Fruit fly (Drosophila melanogaster): ENCODE data around the gene CG14683.

Gene CG14683

DNA sequence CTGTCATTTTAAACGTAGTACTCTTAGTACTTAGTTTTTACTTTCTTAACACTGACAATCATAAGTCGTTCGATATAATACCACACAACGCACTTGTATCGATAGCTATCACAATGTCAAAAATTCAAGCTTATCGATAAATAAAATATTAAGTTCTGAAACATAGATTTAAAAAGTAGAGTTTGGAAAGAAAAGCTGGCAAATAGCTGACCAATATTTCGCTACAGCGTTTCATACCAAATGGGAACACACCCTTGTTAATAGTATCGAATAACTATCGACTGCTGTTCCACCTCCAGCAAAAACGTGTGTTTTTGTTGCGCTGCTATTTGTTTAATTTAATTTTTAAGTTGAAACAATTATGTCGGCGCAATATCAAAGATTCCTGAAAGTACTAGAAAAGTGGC, at the start of gene CG14683, which contains the start of the genes pug and CG46459:
Gene CG14683 (plus strand): TSS at position 277 of the 407 bp plus-strand sequence.
Gene pug (plus strand): TSS at position 164 of the 407 bp plus-strand sequence.
Gene CG46459 (plus strand): TSS at position 277 of the 407 bp plus-strand sequence.
- no peak for TF ChIP-seq noc (tag; optimal IDR thresholded peaks at IDR 0.05)

DNA sequence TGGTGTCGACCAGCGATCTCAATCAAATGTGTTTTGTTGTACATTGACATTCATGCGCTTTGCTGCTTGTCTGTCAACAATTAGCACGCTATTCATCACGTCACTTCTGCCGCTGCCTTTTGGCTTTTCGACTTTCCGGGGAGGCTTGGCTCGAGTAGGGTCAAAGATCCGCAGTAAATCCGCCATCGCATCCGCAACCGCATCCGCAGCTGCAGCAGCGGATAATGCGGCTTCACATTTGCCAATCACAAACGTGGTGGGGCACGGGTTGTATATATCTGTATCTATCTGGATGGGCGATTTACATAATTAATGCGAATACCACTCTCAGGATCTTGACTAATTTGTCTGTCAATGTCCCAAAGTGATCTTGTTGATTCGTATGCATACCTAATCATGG, 49.3 kb upstream of the CG14683 start:
- TF ChIP-seq noc (tag; optimal IDR thresholded peaks at IDR 0.05), result no peak

DNA sequence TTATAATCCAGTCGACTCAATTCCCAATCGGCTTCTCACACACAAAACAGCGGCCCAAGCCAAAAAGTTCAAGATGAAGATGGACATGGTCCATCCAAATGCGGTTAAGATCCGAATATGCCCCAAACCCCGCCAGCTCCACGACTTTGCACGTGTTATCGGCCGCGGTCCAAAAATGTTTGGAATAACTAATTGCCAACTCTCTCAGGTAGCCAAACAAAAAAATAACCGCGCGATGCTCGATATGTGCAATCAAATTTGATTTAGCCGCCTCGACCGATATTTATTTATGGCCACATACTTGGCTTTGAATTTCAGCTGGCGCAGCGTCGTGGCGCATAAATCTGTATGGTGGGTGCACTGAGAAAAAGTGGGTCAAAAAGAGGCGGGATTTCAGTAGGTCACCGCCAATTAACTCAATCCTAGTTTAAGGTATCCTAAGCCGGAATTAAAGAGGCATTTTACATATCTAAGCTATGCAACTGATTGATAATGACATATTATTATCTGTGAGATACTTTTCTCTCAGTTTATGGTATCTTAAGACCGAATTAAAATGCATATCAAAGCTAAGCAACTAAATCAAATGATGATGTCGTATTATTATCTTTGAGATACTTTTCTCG, 47.8 kb upstream of the CG14683 start:
- TF ChIP-seq noc (tag; optimal IDR thresholded peaks at IDR 0.05), result no peak

DNA sequence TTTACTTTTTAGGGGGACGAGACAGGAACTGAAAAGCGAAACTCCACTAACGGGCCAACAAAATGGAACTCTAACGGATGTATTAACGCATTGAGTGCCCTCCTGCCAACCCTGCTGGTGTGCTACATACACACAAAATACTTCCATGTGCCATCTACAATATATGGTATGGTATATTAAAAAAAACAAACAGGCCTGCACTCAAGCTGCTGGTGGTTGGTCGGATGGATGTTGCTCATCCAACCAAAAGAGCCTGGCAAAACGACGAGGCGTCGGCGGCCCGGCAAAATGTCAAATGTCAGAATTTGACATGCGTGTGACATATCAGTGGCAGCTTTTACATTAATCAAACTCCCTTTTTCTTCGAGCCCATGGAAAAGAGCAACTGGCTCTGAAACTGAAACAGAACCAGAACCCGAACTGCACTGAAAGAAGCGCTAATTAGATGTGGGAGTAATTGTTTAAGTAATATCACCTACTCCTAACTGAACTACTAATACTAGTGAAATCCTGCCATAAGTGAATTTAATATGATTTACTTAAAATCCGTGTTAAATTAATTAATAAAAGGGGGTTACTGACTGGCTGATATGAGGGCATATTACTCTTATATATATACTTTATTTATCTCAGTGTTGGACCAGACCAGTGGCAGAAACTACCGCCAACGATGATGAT, 45.7 kb upstream of the CG14683 start:
- TF ChIP-seq noc (tag; optimal IDR thresholded peaks at IDR 0.05), result no peak

DNA sequence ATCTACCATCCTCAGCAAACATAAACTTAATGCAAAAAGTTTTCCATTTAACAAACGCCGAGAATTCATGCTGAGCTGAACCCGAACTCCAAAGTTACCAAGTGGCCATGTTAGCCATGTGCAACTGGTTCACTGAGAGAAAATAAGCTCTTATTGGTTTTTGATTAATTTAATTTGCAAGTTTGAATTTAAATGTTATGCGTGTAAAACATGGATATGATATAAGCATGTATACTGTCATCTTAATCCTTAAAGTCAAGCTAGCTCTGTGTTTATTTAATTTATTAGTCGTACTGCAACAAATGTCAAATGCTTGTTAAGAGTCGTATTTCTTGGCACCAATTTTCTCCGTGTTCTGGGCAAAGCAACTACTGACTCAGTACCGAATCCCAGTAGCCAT, 41.8 kb upstream of the CG14683 start:
- TF ChIP-seq noc (tag; optimal IDR thresholded peaks at IDR 0.05), result no peak

DNA sequence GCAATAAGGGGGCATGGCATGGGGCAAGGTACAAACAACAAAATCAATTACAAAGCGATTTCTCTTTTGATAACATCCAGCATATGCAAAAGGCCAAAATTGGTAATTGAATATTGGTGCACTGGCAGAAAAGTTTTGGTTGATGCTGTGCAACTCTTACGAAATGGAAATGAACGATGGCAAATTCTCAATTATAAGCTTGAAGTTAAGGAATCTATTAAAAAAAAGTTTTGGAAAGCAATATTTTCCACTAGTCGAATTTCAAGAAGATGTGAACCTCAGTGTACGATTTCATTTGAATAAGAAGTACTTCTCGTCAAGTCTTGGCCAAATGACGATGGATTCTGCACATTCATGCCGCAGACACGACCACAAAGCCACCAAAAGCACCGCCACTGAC, 40.5 kb upstream of the CG14683 start:
- TF ChIP-seq noc (tag; optimal IDR thresholded peaks at IDR 0.05), result no peak

DNA sequence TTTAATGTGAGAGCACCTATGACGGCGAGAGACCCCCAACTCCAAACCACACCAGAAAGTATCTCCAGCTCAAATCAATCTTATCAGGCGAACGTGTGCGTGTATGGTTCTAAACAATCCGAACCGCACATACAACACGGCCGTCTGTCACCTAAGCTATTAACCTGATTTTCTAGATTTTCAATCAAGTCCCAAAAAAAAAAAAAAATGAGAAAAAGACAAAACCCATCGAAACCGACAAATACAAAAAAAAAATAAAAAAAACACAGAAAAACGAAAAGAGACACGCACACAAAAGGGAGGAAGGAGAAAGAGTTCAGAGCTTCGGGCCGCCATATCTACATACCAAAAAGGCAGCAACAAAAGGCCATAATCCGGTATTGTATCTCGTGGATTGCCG, 39.9 kb upstream of the CG14683 start:
- TF ChIP-seq noc (tag; optimal IDR thresholded peaks at IDR 0.05), result no peak

DNA sequence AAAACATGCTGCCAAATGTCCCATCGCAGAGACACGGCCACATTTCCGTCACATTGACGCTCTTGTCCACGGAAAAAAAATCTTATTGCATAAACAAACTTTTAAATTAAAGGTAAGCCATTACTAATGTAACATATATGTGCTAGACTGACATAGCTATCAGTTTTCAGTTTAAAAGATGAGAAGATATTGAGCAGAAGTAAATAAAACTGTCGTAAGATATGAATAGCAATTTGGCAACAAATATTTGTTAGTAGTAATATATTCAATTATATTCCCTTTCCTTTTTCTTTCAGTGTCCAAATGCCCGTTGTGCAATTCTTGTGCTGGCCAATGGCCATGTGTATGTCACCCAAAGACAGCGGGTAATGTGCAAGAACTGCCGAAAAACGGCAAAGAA, 37.7 kb upstream of the CG14683 start:
- no peak for TF ChIP-seq noc (tag; optimal IDR thresholded peaks at IDR 0.05)

DNA sequence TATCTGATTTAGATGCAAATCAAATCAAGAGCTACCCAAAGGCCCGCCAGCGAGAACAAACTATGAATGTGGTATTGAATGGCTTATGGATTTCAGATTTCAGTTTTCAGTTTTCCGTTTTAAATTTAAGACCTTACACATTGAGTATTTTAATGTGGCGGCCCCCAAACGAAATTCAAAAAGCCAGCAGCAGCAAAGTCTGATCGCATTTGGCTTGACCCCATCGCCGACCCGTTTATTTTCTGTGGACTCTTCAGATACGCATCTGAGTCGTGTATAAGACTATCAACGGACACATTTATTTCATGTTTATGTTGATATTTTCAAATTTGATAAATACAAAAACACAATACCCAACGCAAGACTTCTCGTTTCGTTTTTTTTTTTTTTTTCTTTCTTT, 36.9 kb upstream of the CG14683 start:
- TF ChIP-seq noc (tag; optimal IDR thresholded peaks at IDR 0.05), result no peak

DNA sequence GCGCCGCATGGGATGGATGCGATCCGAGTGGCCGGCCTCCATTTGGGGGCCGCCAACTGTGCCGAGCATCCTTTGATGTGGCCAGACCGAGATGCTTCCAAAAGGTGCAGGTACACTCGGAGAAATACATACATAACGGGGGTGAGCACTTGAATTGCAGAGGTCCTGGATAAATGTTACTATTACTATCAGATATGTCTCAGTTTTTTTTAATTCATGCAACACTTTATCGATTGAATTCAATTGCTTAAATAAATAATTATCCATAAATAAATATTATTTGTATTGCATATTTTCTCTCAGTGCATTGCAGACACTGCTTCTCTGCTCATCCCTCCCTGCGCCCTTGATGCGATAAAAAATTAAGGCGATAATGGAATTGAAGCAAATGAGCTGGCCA, 35.3 kb upstream of the CG14683 start:
- no peak for TF ChIP-seq noc (tag; optimal IDR thresholded peaks at IDR 0.05)

DNA sequence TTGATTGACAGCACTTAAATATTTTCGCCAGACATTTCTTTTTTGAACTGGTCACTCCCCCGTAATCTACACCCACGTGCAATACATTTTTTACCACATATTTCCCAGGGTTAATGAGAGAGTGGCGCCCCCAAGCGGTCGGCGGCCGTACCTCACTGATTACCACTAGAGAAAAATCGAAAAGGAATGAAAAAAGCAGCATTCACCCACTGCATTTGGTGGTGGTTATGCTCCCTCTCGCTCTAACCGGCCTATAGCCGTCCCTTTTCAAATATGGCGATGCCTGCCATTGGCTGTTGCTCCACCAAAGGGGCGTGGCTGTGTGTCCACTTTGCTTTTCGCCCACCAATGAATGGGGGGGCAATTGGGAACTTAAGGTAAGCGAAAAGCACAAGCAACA, 31.5 kb upstream of the CG14683 start:
- no peak for TF ChIP-seq noc (tag; optimal IDR thresholded peaks at IDR 0.05)

DNA sequence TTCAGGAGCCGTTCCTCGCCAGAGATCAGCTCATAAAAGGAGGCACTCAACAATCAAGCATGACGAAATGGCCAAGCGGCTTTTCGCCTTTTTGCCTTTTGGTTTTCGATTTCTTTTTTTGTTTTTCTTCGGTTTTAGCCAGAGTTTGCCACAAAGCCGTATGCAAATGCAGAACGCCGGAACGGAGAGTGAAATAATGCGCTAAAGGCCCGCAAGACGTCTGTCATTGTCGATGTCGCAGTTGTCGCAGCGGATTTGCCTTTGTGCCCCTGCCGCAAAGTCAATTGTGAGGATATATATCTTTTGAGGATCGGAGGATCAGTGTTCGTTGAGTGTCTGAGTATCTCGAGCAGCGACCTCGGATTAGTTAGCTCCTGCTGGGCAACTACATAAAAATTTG, 28.5 kb upstream of the CG14683 start:
- no peak for TF ChIP-seq noc (tag; optimal IDR thresholded peaks at IDR 0.05)

DNA sequence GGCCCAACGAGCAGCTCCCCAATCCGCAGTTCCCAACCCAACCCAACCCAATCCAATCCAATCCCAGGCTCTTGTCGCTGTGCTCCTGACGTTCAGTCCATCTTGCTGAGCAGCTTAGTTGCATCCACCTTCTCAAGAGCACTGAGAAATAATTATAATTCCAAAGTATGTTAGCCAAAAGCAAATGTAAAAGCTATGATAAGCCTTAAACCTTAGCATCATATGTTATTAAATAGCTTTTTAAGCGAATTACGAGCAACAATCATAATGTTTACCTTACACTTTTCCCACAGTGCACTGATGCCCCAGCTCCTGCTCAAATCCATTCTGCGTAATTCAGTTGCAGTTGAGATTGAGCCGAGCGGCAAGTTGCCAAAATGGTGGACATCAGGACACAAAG, 26.5 kb upstream of the CG14683 start:
- TF ChIP-seq noc (tag; optimal IDR thresholded peaks at IDR 0.05), result no peak

DNA sequence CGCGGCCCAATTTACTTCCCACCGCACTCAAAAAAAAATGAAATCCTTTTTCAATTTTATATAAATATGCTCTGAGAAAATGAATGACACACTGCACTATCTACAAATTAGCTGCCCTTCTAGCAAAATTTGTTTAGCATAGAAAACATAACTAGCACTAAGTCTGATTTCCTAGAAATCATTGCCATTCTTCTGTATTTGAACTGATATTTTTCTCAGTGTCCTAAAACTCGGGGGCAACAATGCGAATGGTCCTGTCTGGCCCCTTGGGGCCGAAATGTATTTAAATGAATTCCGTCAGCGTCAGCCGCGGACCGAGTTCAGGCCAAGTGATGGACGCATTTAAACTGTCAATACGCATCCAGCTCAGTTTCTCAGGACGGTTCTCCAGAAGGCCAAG, 23.8 kb upstream of the CG14683 start:
- no peak for TF ChIP-seq noc (tag; optimal IDR thresholded peaks at IDR 0.05)

DNA sequence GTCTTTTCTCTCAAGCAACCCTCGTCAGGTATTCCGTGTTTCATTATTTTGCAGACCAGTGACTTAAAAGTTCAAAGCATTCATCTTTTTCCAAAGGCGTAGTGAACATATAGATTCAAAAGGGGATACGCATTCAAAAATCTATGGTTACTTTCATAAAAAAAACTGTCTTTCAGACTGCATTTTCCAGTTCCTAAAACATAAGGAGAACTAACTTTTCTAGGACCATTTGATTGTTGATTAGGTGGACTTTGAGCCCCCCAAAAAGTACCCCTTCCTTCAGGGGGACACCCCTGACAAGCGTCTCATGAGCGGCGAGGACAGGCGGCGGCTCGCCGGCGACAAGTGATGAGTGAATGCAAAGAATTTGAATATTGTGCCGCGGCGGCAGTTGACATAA, 22.9 kb upstream of the CG14683 start:
- no peak for TF ChIP-seq noc (tag; optimal IDR thresholded peaks at IDR 0.05)

DNA sequence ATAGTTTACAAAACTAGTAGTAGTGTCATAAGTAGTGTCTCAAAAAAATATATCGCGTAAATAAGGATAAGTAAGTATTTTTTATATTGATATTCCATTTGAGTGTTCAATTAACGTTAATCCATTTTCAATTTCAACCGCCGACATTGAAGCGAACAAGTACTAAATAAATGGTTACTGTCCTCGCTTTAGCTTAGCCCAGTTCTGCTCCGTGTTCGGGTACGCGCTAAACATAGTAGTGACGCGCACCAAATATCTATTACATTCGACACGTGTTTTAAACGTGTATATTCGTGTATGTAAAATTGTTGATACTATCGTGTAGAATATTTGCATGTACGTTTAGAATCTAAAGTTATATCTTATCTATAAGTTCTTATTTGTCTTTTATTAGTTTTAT, 21.3 kb upstream of the CG14683 start:
- no peak for TF ChIP-seq noc (tag; optimal IDR thresholded peaks at IDR 0.05)

DNA sequence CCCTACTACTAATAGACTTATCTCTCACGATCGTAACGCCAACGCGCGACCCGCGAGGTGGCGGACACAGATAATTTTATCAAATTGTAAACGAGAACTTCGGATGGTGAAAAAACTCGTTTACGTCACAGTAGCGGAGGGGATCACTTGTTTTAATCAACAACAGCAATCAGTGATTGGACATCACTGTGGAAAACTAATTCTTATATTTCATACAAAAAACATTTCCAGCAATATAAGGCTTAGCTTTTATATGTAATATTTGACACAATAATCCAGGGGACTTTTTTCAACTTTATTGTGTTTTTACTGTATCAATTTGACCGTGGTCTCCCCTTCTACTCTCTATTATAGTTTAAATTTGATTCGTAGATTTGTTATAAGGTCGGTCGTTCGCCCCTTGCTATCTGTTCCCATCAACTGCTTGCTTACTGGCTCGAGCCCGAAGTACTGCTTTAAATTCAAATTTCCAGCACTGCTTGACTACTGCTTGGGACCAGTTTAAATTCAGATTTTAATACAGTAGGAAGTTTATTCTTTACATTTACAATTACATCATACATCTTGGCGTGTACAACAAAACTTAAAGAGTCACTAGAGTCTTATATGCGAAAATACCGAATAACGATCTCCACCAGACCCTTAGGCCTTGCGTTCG, 19.1 kb upstream of the CG14683 start, which contains the start of gene CG6465:
Gene CG6465 (minus strand): TSS at position 7 of the 658 bp plus-strand sequence.
- no peak for TF ChIP-seq noc (tag; optimal IDR thresholded peaks at IDR 0.05)

Data from whole organism, larva.